Fruit fly (Drosophila melanogaster): ENCODE measurements around the gene Ork1.
A peak's percentile ranks its signal among the peaks of the same experiment; 100 is the strongest.

Ork1 gene

dm6 chrX:10832369-10832768 is 58.7 kb downstream of the Ork1 start (continued):
- peak; percentile 29 to 60 for TF ChIP-seq Hr51 (GFP tag; optimal IDR thresholded peaks at IDR 0.05)
- TF ChIP-seq ato (GFP tag; IDR thresholded peaks at IDR 0.05; ENCODE audit: partially characterized antibody): no peak
- peak; percentile 65 for TF ChIP-seq CG17912 (GFP tag; optimal IDR thresholded peaks at IDR 0.05)
- TF ChIP-seq ATbp (GFP tag; optimal IDR thresholded peaks at IDR 0.05): peak; percentile 6
- peak; percentile 37 for TF ChIP-seq slou (GFP tag; optimal IDR thresholded peaks at IDR 0.05)
- TF ChIP-seq chif (GFP tag; optimal IDR thresholded peaks at IDR 0.05): peak; percentile 21 to 74
- no peak for TF ChIP-seq tap (tag; optimal IDR thresholded peaks at IDR 0.05)
- TF ChIP-seq fru (optimal IDR thresholded peaks at IDR 0.05): no peak
- TF ChIP-seq CG6175 (GFP tag; IDR thresholded peaks at IDR 0.05): no peak; the same call in 2 of the 3 replicates
- TF ChIP-seq Lim3 (GFP tag; IDR thresholded peaks at IDR 0.05): no peak
- peak; percentile 24 for TF ChIP-seq CG12219 (GFP tag; optimal IDR thresholded peaks at IDR 0.05)
- peak; percentile 40 for TF ChIP-seq CG31365 (tag; optimal IDR thresholded peaks at IDR 0.05)
- peak; percentile 68 for TF ChIP-seq gem (tag; optimal IDR thresholded peaks at IDR 0.05)
- TF ChIP-seq CG12744 (GFP tag; optimal IDR thresholded peaks at IDR 0.05): peak; percentile 46
- peak; percentile 6 for TF ChIP-seq Asciz (GFP tag; optimal IDR thresholded peaks at IDR 0.05)
- TF ChIP-seq CG4617 (GFP tag; optimal IDR thresholded peaks at IDR 0.05; ENCODE audit: borderline replicate concordance): peak; percentile 32
- peak; percentile 20 for TF ChIP-seq Six4 (GFP tag; optimal IDR thresholded peaks at IDR 0.05)
- peak; percentile 4 for TF ChIP-seq fd102C (GFP tag; optimal IDR thresholded peaks at IDR 0.05)
- TF ChIP-seq D (optimal IDR thresholded peaks at IDR 0.05): no peak
- TF ChIP-seq D (GFP tag; optimal IDR thresholded peaks at IDR 0.05): peak; percentile 13
- peak; percentile 37 for TF ChIP-seq slp2 (GFP tag; optimal IDR thresholded peaks at IDR 0.05)
- TF ChIP-seq CG32772 (GFP tag; IDR thresholded peaks at IDR 0.05): peak; percentile 51
- TF ChIP-seq so (GFP tag; IDR thresholded peaks at IDR 0.05): no peak
- TF ChIP-seq CG7556 (GFP tag; optimal IDR thresholded peaks at IDR 0.05): peak; percentile 15
- no peak for TF ChIP-seq CG6683 (GFP tag; optimal IDR thresholded peaks at IDR 0.05)
- TF ChIP-seq Atf6 (GFP tag; IDR thresholded peaks at IDR 0.05): 0 out of 2 replicates have a peak, but pooled peaks have one; percentile 10
- TF ChIP-seq chm (GFP tag; IDR thresholded peaks at IDR 0.05): no peak
- TF ChIP-seq CG33213 (GFP tag; optimal IDR thresholded peaks at IDR 0.05): peak; percentile 77
- TF ChIP-seq Oaz (GFP tag; IDR thresholded peaks at IDR 0.05): 0 out of 2 replicates have a peak, but pooled peaks have one; percentile 24
- TF ChIP-seq zen2 (GFP tag; IDR thresholded peaks at IDR 0.05; ENCODE audit: partially characterized antibody): no peak
- TF ChIP-seq CG13287 (GFP tag; IDR thresholded peaks at IDR 0.05; ENCODE audit: partially characterized antibody): no peak
- peak; percentile 26 for TF ChIP-seq Dip3 (GFP tag; optimal IDR thresholded peaks at IDR 0.05)
- no peak for TF ChIP-seq gcm (GFP tag; optimal IDR thresholded peaks at IDR 0.05)
- TF ChIP-seq yki (optimal IDR thresholded peaks at IDR 0.05): peak; percentile 20
- peak; percentile 24 for TF ChIP-seq jumu (GFP tag; optimal IDR thresholded peaks at IDR 0.05)
- TF ChIP-seq aop (GFP tag; IDR thresholded peaks at IDR 0.05): 0 out of 2 replicates have a peak, but pooled peaks have one; percentile 6
- no peak for TF ChIP-seq CG4404 (GFP tag; IDR thresholded peaks at IDR 0.05)
- no peak for TF ChIP-seq CG14860 (GFP tag; IDR thresholded peaks at IDR 0.05; ENCODE audit: partially characterized antibody)
- TF ChIP-seq Abd-B (GFP tag; optimal IDR thresholded peaks at IDR 0.05): no peak
- peak; percentile 86 for TF ChIP-seq Xbp1 (GFP tag; optimal IDR thresholded peaks at IDR 0.05)
- peak; percentile 54 for TF ChIP-seq CG4820 (GFP tag; optimal IDR thresholded peaks at IDR 0.05)
- TF ChIP-seq CG8924 (tag; optimal IDR thresholded peaks at IDR 0.05): no peak
- TF ChIP-seq D19B (GFP tag; optimal IDR thresholded peaks at IDR 0.05): no peak
- TF ChIP-seq Ada2b (GFP tag; IDR thresholded peaks at IDR 0.05): no peak
- peak; percentile 17 for TF ChIP-seq CG7786 (GFP tag; optimal IDR thresholded peaks at IDR 0.05)
- TF ChIP-seq Max (GFP tag; optimal IDR thresholded peaks at IDR 0.05): peak; percentile 6
- TF ChIP-seq fd3F (GFP tag; optimal IDR thresholded peaks at IDR 0.05): peak; percentile 36
- peak; percentile 3 for TF ChIP-seq pzg (GFP tag; optimal IDR thresholded peaks at IDR 0.05)
- TF ChIP-seq usp (GFP tag; optimal IDR thresholded peaks at IDR 0.05): no peak
- no peak for TF ChIP-seq dan (GFP tag; IDR thresholded peaks at IDR 0.05)
- TF ChIP-seq CG4707 (GFP tag; optimal IDR thresholded peaks at IDR 0.05): peak; percentile 16
- no peak for TF ChIP-seq sima (GFP tag; optimal IDR thresholded peaks at IDR 0.05)

Data from whole organism, embryonic.